Worm (Caenorhabditis elegans) whole organism, late embryonic: Measurements from ENCODE around the gene F56A11.6.

Experiments
- C38D4.7 ChIP-seq: fragments of 200-800 bp; sonication (Bioruptor generic); optimal IDR thresholded peaks from 2 replicates; lab custom pipeline; 2018; ENCODE audit warnings: mild to moderate bottlenecking, missing genetic modification characterization, moderate library complexity, missing compliant biosample characterization
- K02D7.2 ChIP-seq: sonication (generic microtip); optimal IDR thresholded peaks from 2 replicates; lab custom pipeline; 2017; ENCODE audit warnings: mild to moderate bottlenecking, missing genetic modification characterization, missing compliant biosample characterization
- K09A11.1 ChIP-seq: sonication (generic microtip); optimal IDR thresholded peaks from 2 replicates; lab custom pipeline; 2017; ENCODE audit warnings: antibody characterized with exemption, mild to moderate bottlenecking, missing genetic modification characterization, missing compliant biosample characterization; ENCODE audit not compliant: insufficient read depth
- T23F11.4 ChIP-seq: fragments of 200-800 bp; sonication (Bioruptor generic); optimal IDR thresholded peaks from 2 replicates; lab custom pipeline; 2018; ENCODE audit warnings: mild to moderate bottlenecking, missing genetic modification characterization, missing compliant biosample characterization
- ama-1 ChIP-seq: fragments of 150-350 bp; optimal IDR thresholded peaks from 2 replicates; lab custom pipeline; 2014
- ceh-18 ChIP-seq: sonication (generic microtip); optimal IDR thresholded peaks from 2 replicates; lab custom pipeline; 2016; ENCODE audit warnings: missing genetic modification characterization, missing compliant biosample characterization
- ceh-2 ChIP-seq: sonication (generic microtip); optimal IDR thresholded peaks from 2 replicates; lab custom pipeline; 2016; ENCODE audit warnings: missing genotype, missing genetic modification characterization, missing compliant biosample characterization
- ceh-22 ChIP-seq: sonication (generic microtip); optimal IDR thresholded peaks from 2 replicates; lab custom pipeline; 2017; ENCODE audit warnings: missing biosample characterization, missing genetic modification characterization
- ceh-24 ChIP-seq: sonication (generic microtip); optimal IDR thresholded peaks from 2 replicates; lab custom pipeline; 2016; ENCODE audit warnings: mild to moderate bottlenecking, missing genetic modification characterization, missing compliant biosample characterization
- ceh-30 ChIP-seq: fragments of 150-350 bp; optimal IDR thresholded peaks from 2 replicates; lab custom pipeline; 2014; ENCODE audit warnings: missing biosample characterization, missing genetic modification characterization
- ceh-31 ChIP-seq: sonication (generic microtip); optimal IDR thresholded peaks from 2 replicates; lab custom pipeline; 2016; ENCODE audit warnings: missing genetic modification characterization, missing compliant biosample characterization
- ceh-45 ChIP-seq: fragments of 200-800 bp; sonication (Bioruptor generic); IDR thresholded peaks from 2 replicates; pipeline ENCODE4 v1.3.6; 2022; ENCODE audit warnings: missing genetic modification reagents, missing genetic modification characterization, missing compliant biosample characterization
- ceh-48 ChIP-seq: sonication (generic microtip); optimal IDR thresholded peaks from 2 replicates; lab custom pipeline; 2016; ENCODE audit warnings: missing genetic modification characterization, inconsistent platforms, missing compliant biosample characterization
- ceh-6 ChIP-seq: fragments of 200-800 bp; sonication (Bioruptor generic); optimal IDR thresholded peaks from 2 replicates; lab custom pipeline; 2018; ENCODE audit warnings: mild to moderate bottlenecking, missing genetic modification characterization, missing compliant biosample characterization
- dmd-4 ChIP-seq: sonication (generic microtip); optimal IDR thresholded peaks from 2 replicates; lab custom pipeline; 2016; ENCODE audit warnings: borderline replicate concordance, missing genetic modification characterization, missing compliant biosample characterization
- dve-1 ChIP-seq: sonication (generic microtip); optimal IDR thresholded peaks from 2 replicates; lab custom pipeline; 2017; ENCODE audit warnings: antibody characterized with exemption, mild to moderate bottlenecking, missing genetic modification characterization, missing compliant biosample characterization
- elt-2 ChIP-seq: sonication (generic microtip); optimal IDR thresholded peaks from 2 replicates; lab custom pipeline; 2016; ENCODE audit warnings: missing genetic modification reagents, missing genetic modification characterization, missing compliant biosample characterization
- elt-4 ChIP-seq: sonication (generic microtip); optimal IDR thresholded peaks from 2 replicates; lab custom pipeline; 2016; ENCODE audit warnings: missing genetic modification characterization, missing compliant biosample characterization
- ets-4 ChIP-seq: sonication (generic microtip); optimal IDR thresholded peaks from 2 replicates; lab custom pipeline; 2016; ENCODE audit warnings: missing genetic modification characterization, missing compliant biosample characterization
- fax-1 ChIP-seq: sonication (generic microtip); optimal IDR thresholded peaks from 2 replicates; lab custom pipeline; 2016; ENCODE audit warnings: missing genotype, missing genetic modification characterization, missing compliant biosample characterization
- fkh-10 ChIP-seq: fragments of 150-350 bp; optimal IDR thresholded peaks from 2 replicates; lab custom pipeline; 2014; ENCODE audit warnings: missing biosample characterization, missing genetic modification reagents, missing genetic modification characterization
- fkh-6 ChIP-seq: sonication (generic microtip); optimal IDR thresholded peaks from 2 replicates; lab custom pipeline; 2016; ENCODE audit warnings: missing genetic modification characterization, missing compliant biosample characterization
- gmeb-2 ChIP-seq: sonication (generic microtip); optimal IDR thresholded peaks from 2 replicates; lab custom pipeline; 2016; ENCODE audit warnings: missing genetic modification characterization, inconsistent platforms, missing compliant biosample characterization
- hlh-13 ChIP-seq: fragments of 200-800 bp; sonication (Bioruptor generic); optimal IDR thresholded peaks from 2 replicates; lab custom pipeline; 2018; ENCODE audit warnings: mild to moderate bottlenecking, missing genetic modification characterization, missing compliant biosample characterization
- hlh-15 ChIP-seq: sonication (generic microtip); optimal IDR thresholded peaks from 2 replicates; lab custom pipeline; 2016; ENCODE audit warnings: missing genetic modification characterization, missing compliant biosample characterization
- hlh-6 ChIP-seq: sonication (generic microtip); optimal IDR thresholded peaks from 2 replicates; lab custom pipeline; 2016; ENCODE audit warnings: missing genotype, missing genetic modification characterization, missing compliant biosample characterization
- lim-6 ChIP-seq: sonication (generic microtip); optimal IDR thresholded peaks from 2 replicates; lab custom pipeline; 2016; ENCODE audit warnings: missing genetic modification characterization, missing compliant biosample characterization
- lin-11 ChIP-seq: fragments of 200-800 bp; sonication (Bioruptor generic); optimal IDR thresholded peaks from 2 replicates; lab custom pipeline; 2018; ENCODE audit warnings: mild to moderate bottlenecking, missing genetic modification characterization, missing compliant biosample characterization
- madf-2 ChIP-seq: sonication (generic microtip); optimal IDR thresholded peaks from 2 replicates; lab custom pipeline; 2017; ENCODE audit warnings: missing genetic modification characterization, missing compliant biosample characterization
- mec-3 ChIP-seq: sonication (generic microtip); optimal IDR thresholded peaks from 2 replicates; lab custom pipeline; 2016; ENCODE audit warnings: borderline replicate concordance, missing genetic modification characterization, missing compliant biosample characterization
- nfya-1 ChIP-seq: sonication (generic microtip); optimal IDR thresholded peaks from 2 replicates; lab custom pipeline; 2017; ENCODE audit warnings: missing genetic modification characterization, mild to moderate bottlenecking, missing compliant biosample characterization, antibody characterized with exemption, moderate library complexity
- nhr-11 ChIP-seq: fragments of 150-350 bp; optimal IDR thresholded peaks from 2 replicates; lab custom pipeline; 2014; ENCODE audit warnings: missing biosample characterization, missing genetic modification characterization
- nhr-232 ChIP-seq: sonication (generic microtip); optimal IDR thresholded peaks from 2 replicates; lab custom pipeline; 2016; ENCODE audit warnings: missing genetic modification characterization, missing compliant biosample characterization
- npax-4 ChIP-seq: sonication (generic microtip); optimal IDR thresholded peaks from 2 replicates; lab custom pipeline; 2016; ENCODE audit warnings: missing genetic modification characterization, missing compliant biosample characterization
- pag-3 ChIP-seq: sonication (generic microtip); optimal IDR thresholded peaks from 2 replicates; lab custom pipeline; 2016; ENCODE audit warnings: missing compliant biosample characterization, missing genetic modification characterization, borderline replicate concordance
- pat-9 ChIP-seq: fragments of 200-800 bp; sonication (Bioruptor generic); optimal IDR thresholded peaks from 2 replicates; lab custom pipeline; 2018; ENCODE audit warnings: mild to moderate bottlenecking, missing genetic modification characterization, moderate library complexity, missing compliant biosample characterization
- pax-1 ChIP-seq: fragments of 150-350 bp; optimal IDR thresholded peaks from 2 replicates; lab custom pipeline; 2014; ENCODE audit warnings: missing biosample characterization, missing genetic modification characterization
- pha-2 ChIP-seq: sonication (generic microtip); optimal IDR thresholded peaks from 2 replicates; lab custom pipeline; 2017; ENCODE audit warnings: mild to moderate bottlenecking, missing genetic modification characterization, missing compliant biosample characterization
- pha-4 ChIP-seq: fragments of 150-350 bp; optimal IDR thresholded peaks from 2 replicates; lab custom pipeline; 2018; ENCODE audit warnings: missing biosample characterization, missing genetic modification reagents, missing genetic modification characterization
- pqm-1 ChIP-seq: sonication (generic microtip); optimal IDR thresholded peaks from 2 replicates; lab custom pipeline; 2016; ENCODE audit warnings: missing genetic modification characterization, missing compliant biosample characterization
- pros-1 ChIP-seq: fragments of 150-350 bp; optimal IDR thresholded peaks from 2 replicates; lab custom pipeline; 2014; ENCODE audit warnings: missing biosample characterization, missing genetic modification reagents, missing genetic modification characterization
- rnt-1 ChIP-seq: sonication (generic microtip); optimal IDR thresholded peaks from 2 replicates; lab custom pipeline; 2016; ENCODE audit warnings: missing genetic modification characterization, missing compliant biosample characterization
- sdc-2 ChIP-seq: sonication (generic microtip); optimal IDR thresholded peaks from 2 replicates; lab custom pipeline; 2016; ENCODE audit warnings: missing genotype, missing genetic modification characterization, missing compliant biosample characterization
- sox-2 ChIP-seq: fragments of 200-800 bp; sonication (Bioruptor generic); IDR thresholded peaks from 2 replicates; pipeline ENCODE4 v1.3.6; 2022; ENCODE audit warnings: missing genetic modification reagents, missing genetic modification characterization, missing compliant biosample characterization
- sox-4 ChIP-seq: sonication (generic microtip); optimal IDR thresholded peaks from 2 replicates; lab custom pipeline; 2017; ENCODE audit warnings: mild to moderate bottlenecking, missing genetic modification characterization, inconsistent platforms, missing compliant biosample characterization
- syd-9 ChIP-seq: sonication (generic microtip); optimal IDR thresholded peaks from 2 replicates; lab custom pipeline; 2016; ENCODE audit warnings: mild to moderate bottlenecking, missing genetic modification characterization, moderate library complexity, missing compliant biosample characterization
- tbx-2 ChIP-seq: sonication (generic microtip); optimal IDR thresholded peaks from 2 replicates; lab custom pipeline; 2016; ENCODE audit warnings: missing genetic modification characterization, missing compliant biosample characterization
- tbx-7 ChIP-seq: sonication (generic microtip); optimal IDR thresholded peaks from 2 replicates; lab custom pipeline; 2016; ENCODE audit warnings: missing genotype, missing genetic modification characterization, missing compliant biosample characterization
- ttx-3 ChIP-seq: sonication (generic microtip); optimal IDR thresholded peaks from 2 replicates; lab custom pipeline; 2016; ENCODE audit warnings: missing genetic modification reagents, missing genetic modification characterization, missing compliant biosample characterization
- unc-42 ChIP-seq: sonication (generic microtip); optimal IDR thresholded peaks from 2 replicates; lab custom pipeline; 2016; ENCODE audit warnings: missing genotype, missing genetic modification characterization, missing compliant biosample characterization
- unc-55 ChIP-seq: sonication (generic microtip); optimal IDR thresholded peaks from 2 replicates; lab custom pipeline; 2017; ENCODE audit warnings: missing biosample characterization, missing genetic modification reagents, missing genetic modification characterization
- unc-86 ChIP-seq: sonication (generic microtip); optimal IDR thresholded peaks from 2 replicates; lab custom pipeline; 2016; ENCODE audit warnings: missing genetic modification characterization, missing compliant biosample characterization
- zip-5 ChIP-seq: sonication (generic microtip); optimal IDR thresholded peaks from 2 replicates; lab custom pipeline; 2016; ENCODE audit warnings: missing genetic modification characterization, missing compliant biosample characterization
- ztf-16 ChIP-seq: sonication (generic microtip); optimal IDR thresholded peaks from 2 replicates; lab custom pipeline; 2017; ENCODE audit warnings: missing genetic modification characterization, missing compliant biosample characterization

F56A11.6 gene

ce11 chrIV:620324-620723 is 38.3 kb upstream of the F56A11.6 start:
- peak; percentile 78 for TF ChIP-seq sox-4 (tag; lab: Kevin White, UChicago)
- peak; percentile 45 for TF ChIP-seq npax-4 (tag; lab: Kevin White, UChicago)
- peak; percentile 64 for TF ChIP-seq tbx-2
- peak; percentile 61 for TF ChIP-seq dve-1
- peak; percentile 57 for TF ChIP-seq K02D7.2 (tag; lab: Kevin White, UChicago)
- TF ChIP-seq ztf-16: peak; percentile 64
- peak; percentile 70 for TF ChIP-seq C38D4.7 (GFP tag; lab: Kevin White, UChicago)
- peak; percentile 75 for TF ChIP-seq gmeb-2 (tag; lab: Kevin White, UChicago)
- peak; percentile 36 for TF ChIP-seq zip-5 (tag; lab: Kevin White, UChicago)
- TF ChIP-seq tbx-7 (tag; lab: Kevin White, UChicago): peak; percentile 10
- peak; percentile 35 for TF ChIP-seq K09A11.1 (tag; lab: Kevin White, UChicago)
- TF ChIP-seq unc-42 (tag; lab: Kevin White, UChicago): no peak
- TF ChIP-seq hlh-15 (tag; lab: Kevin White, UChicago): peak; percentile 9
- no peak for TF ChIP-seq pag-3
- no peak for TF ChIP-seq ceh-30 (tag; lab: Kevin White, UChicago)
- TF ChIP-seq ets-4 (tag; lab: Kevin White, UChicago): no peak
- peak; percentile 34 for TF ChIP-seq ceh-2 (tag; lab: Kevin White, UChicago)
- TF ChIP-seq lim-6 (tag; lab: Kevin White, UChicago): no peak
- no peak for TF ChIP-seq ceh-24 (tag; lab: Kevin White, UChicago)
- TF ChIP-seq nhr-232 (tag; lab: Kevin White, UChicago): peak; percentile 51
- TF ChIP-seq ceh-31 (tag; lab: Kevin White, UChicago): peak; percentile 19
- no peak for TF ChIP-seq dmd-4 (tag; lab: Kevin White, UChicago)
- peak; percentile 60 for TF ChIP-seq syd-9 (tag; lab: Kevin White, UChicago)
- TF ChIP-seq lin-11: peak; percentile 72
- peak; percentile 78 for TF ChIP-seq unc-86
- TF ChIP-seq madf-2 (tag; lab: Kevin White, UChicago): peak; percentile 67
- TF ChIP-seq ceh-48: peak; percentile 56
- TF ChIP-seq sox-2 (GFP tag; lab: Robert Waterston, UW): peak; percentile 50
- TF ChIP-seq rnt-1 (tag; lab: Kevin White, UChicago): peak; percentile 71
- peak; percentile 37 for TF ChIP-seq T23F11.4 (GFP tag; lab: Kevin White, UChicago)
- TF ChIP-seq fkh-6 (tag; lab: Kevin White, UChicago): peak; percentile 32
- TF ChIP-seq nhr-11: no peak
- no peak for TF ChIP-seq unc-55
- TF ChIP-seq fax-1 (tag; lab: Kevin White, UChicago): peak; percentile 76
- no peak for TF ChIP-seq fkh-10 (GFP tag; lab: Kevin White, UChicago)
- peak; percentile 24 for TF ChIP-seq mec-3 (tag; lab: Kevin White, UChicago)
- TF ChIP-seq elt-4: no peak
- peak; percentile 53 for TF ChIP-seq ceh-18
- TF ChIP-seq ceh-6: peak; percentile 79
- peak; percentile 37 for TF ChIP-seq nfya-1 (tag; lab: Kevin White, UChicago)
- peak; percentile 81 for TF ChIP-seq ttx-3
- peak; percentile 73 for TF ChIP-seq pha-2
- TF ChIP-seq ceh-45 (GFP tag; lab: Robert Waterston, UW): no peak
- TF ChIP-seq sdc-2 (tag; lab: Kevin White, UChicago): no peak
- TF ChIP-seq hlh-13 (GFP tag; lab: Kevin White, UChicago): peak; percentile 49
- no peak for TF ChIP-seq pqm-1 (tag; lab: Kevin White, UChicago)
- peak; percentile 13 for TF ChIP-seq ceh-22 (tag; lab: Kevin White, UChicago)
- TF ChIP-seq pros-1 (tag; lab: Kevin White, UChicago): no peak
- no peak for TF ChIP-seq ama-1 (lab: Kevin White, UChicago)
- TF ChIP-seq pha-4 (tag; lab: Kevin White, UChicago): no peak
- TF ChIP-seq hlh-6 (tag; lab: Kevin White, UChicago): peak; percentile 69
- TF ChIP-seq pax-1: no peak
- peak; percentile 64 for TF ChIP-seq pat-9 (tag; lab: Kevin White, UChicago)
- TF ChIP-seq elt-2: peak; percentile 88
